Fruit fly (Drosophila melanogaster): ENCODE data around the gene rux.

rux gene

DNA sequence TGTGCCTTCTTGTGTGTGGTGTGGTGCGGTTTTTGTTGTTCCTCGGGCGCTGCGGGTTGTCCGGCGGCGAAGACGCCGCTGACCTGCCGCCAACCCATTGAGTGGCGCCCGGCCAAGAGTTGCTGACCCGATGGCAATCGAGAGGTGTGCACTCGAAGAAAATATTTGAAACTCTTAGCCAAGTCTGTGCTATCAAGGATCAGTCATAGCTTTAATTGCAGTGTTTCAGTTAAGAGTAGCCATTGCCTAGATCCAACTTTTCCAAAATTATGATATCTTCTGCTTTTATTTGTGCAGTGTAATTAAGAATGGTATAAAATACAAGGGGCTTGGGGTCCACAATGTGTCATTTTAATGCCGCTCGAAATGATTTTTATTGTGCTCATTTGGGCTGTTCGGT lies 13.0 kb downstream of the rux start:
- peak; percentile 66 for TF ChIP-seq CG15710 (tag; optimal IDR thresholded peaks at IDR 0.05)
- TF ChIP-seq CG32121 (GFP tag; IDR thresholded peaks at IDR 0.05): no peak
- TF ChIP-seq Snoo (tag; optimal IDR thresholded peaks at IDR 0.05): peak; percentile 27
- TF ChIP-seq CG8159 (tag; optimal IDR thresholded peaks at IDR 0.05): peak; percentile 73
- TF ChIP-seq CG17806 (tag; optimal IDR thresholded peaks at IDR 0.05): peak; percentile 54
- no peak for TF ChIP-seq Ets98B (GFP tag; IDR thresholded peaks at IDR 0.05)
- TF ChIP-seq CG12605 (GFP tag; IDR thresholded peaks at IDR 0.05): no peak
- TF ChIP-seq Pif1A (GFP tag; optimal IDR thresholded peaks at IDR 0.05): peak; percentile 22
- peak; percentile 38 for TF ChIP-seq CG9948 (tag; optimal IDR thresholded peaks at IDR 0.05)
- TF ChIP-seq rn (GFP tag; IDR thresholded peaks at IDR 0.05): 0 out of 2 replicates have a peak, but pooled peaks have one; percentile 10
- TF ChIP-seq CG14655 (GFP tag; optimal IDR thresholded peaks at IDR 0.05): no peak
- peak; percentile 32 for TF ChIP-seq Pif1B (GFP tag; optimal IDR thresholded peaks at IDR 0.05)
- peak; percentile 11 for TF ChIP-seq gl (tag; optimal IDR thresholded peaks at IDR 0.05)
- no peak for TF ChIP-seq CG8301 (tag; optimal IDR thresholded peaks at IDR 0.05)
- TF ChIP-seq fd96Ca (GFP tag; IDR thresholded peaks at IDR 0.05): no peak
- peak; percentile 50; the same call in 1 of the 3 replicates for TF ChIP-seq CG4496 (GFP tag; IDR thresholded peaks at IDR 0.05)
- peak; percentile 41 for TF ChIP-seq EcR (GFP tag; optimal IDR thresholded peaks at IDR 0.05)
- no peak for TF ChIP-seq D1 (tag; optimal IDR thresholded peaks at IDR 0.05)
- peak; percentile 39 for TF ChIP-seq CG34367 (tag; optimal IDR thresholded peaks at IDR 0.05)
- TF ChIP-seq CG10348 (GFP tag; IDR thresholded peaks at IDR 0.05): no peak
- TF ChIP-seq CG13204 (GFP tag; optimal IDR thresholded peaks at IDR 0.05): peak; percentile 6

dm6 chrX:6022090-6022489 lies 15.5 kb downstream of the rux start:
- TF ChIP-seq gl (tag; optimal IDR thresholded peaks at IDR 0.05) (no peak), D1 (tag; optimal IDR thresholded peaks at IDR 0.05) (no peak), CG10348 (GFP tag; IDR thresholded peaks at IDR 0.05) (no peak), CG17806 (tag; optimal IDR thresholded peaks at IDR 0.05) (peak; percentile 67), CG8301 (tag; optimal IDR thresholded peaks at IDR 0.05) (peak; percentile 35), CG32121 (GFP tag; IDR thresholded peaks at IDR 0.05) (no peak), CG4496 (GFP tag; IDR thresholded peaks at IDR 0.05) (peak; percentile 27; the same call in 1 of the 3 replicates), fd96Ca (GFP tag; IDR thresholded peaks at IDR 0.05) (no peak), CG8159 (tag; optimal IDR thresholded peaks at IDR 0.05) (peak; percentile 57), Ets98B (GFP tag; IDR thresholded peaks at IDR 0.05) (no peak), Pif1B (GFP tag; optimal IDR thresholded peaks at IDR 0.05) (peak; percentile 39), CG9948 (tag; optimal IDR thresholded peaks at IDR 0.05) (peak; percentile 65), CG13204 (GFP tag; optimal IDR thresholded peaks at IDR 0.05) (no peak), Snoo (tag; optimal IDR thresholded peaks at IDR 0.05) (peak; percentile 29), CG34367 (tag; optimal IDR thresholded peaks at IDR 0.05) (peak; percentile 23), rn (GFP tag; IDR thresholded peaks at IDR 0.05) (no peak), Pif1A (GFP tag; optimal IDR thresholded peaks at IDR 0.05) (peak; percentile 51), CG15710 (tag; optimal IDR thresholded peaks at IDR 0.05) (peak; percentile 56), EcR (GFP tag; optimal IDR thresholded peaks at IDR 0.05) (no peak), CG14655 (GFP tag; optimal IDR thresholded peaks at IDR 0.05) (peak; percentile 65), CG12605 (GFP tag; IDR thresholded peaks at IDR 0.05) (0 out of 2 replicates have a peak, but pooled peaks have one; percentile 36)

DNA sequence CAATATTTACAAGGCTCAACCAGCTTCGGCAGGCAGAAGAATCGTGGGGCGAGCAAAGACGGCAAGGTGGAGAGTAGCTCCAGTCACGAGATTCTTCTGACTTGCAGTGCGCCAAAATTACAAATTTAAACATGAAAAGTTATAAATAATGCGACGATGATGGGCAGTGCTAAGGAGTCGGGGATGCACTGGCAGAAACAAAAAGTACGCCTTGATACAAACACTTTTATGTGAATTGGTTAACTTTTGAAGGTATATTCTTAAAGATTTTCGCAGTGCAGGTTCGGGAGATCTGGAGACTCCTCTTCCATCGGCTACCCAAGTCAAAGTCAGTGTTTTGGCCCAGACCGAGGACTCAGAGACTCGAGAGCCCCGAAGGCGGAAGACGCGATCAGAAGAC lies 16.2 kb downstream of the rux start:
- TF ChIP-seq fd96Ca (GFP tag; IDR thresholded peaks at IDR 0.05): 0 out of 3 replicates have a peak, but pooled peaks have one; percentile 12
- peak; percentile 8 for TF ChIP-seq CG17806 (tag; optimal IDR thresholded peaks at IDR 0.05)
- peak; percentile 1 for TF ChIP-seq CG8159 (tag; optimal IDR thresholded peaks at IDR 0.05)
- TF ChIP-seq CG34367 (tag; optimal IDR thresholded peaks at IDR 0.05): no peak
- no peak for TF ChIP-seq EcR (GFP tag; optimal IDR thresholded peaks at IDR 0.05)
- TF ChIP-seq CG10348 (GFP tag; IDR thresholded peaks at IDR 0.05): no peak
- TF ChIP-seq CG13204 (GFP tag; optimal IDR thresholded peaks at IDR 0.05): no peak
- TF ChIP-seq Snoo (tag; optimal IDR thresholded peaks at IDR 0.05): peak; percentile 17

DNA sequence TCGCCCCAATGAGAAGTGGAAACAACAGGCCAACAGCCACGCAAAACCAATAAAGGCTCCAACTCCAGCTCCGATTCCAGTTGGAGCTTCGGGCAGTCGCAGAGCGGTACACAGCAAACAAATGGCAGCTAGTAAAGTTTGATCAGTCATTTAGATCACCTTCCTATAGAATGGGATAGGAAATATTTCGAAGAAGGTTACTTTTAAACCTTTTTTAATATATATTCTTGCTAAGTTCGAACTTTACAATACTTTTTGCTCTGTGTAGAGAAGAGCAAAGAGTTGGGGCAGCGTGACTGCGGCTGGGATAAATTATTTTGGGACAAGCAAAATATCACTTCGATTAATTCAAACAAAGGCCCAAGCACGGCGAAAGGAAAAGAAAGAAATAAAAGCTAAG lies 17.3 kb downstream of the rux start:
- TF ChIP-seq CG9948 (tag; optimal IDR thresholded peaks at IDR 0.05) (peak; percentile 56), EcR (GFP tag; optimal IDR thresholded peaks at IDR 0.05) (peak; percentile 26), Pif1A (GFP tag; optimal IDR thresholded peaks at IDR 0.05) (peak; percentile 84), Ets98B (GFP tag; IDR thresholded peaks at IDR 0.05) (peak; percentile 63; the same call in 1 of the 2 replicates), gl (tag; optimal IDR thresholded peaks at IDR 0.05) (peak; percentile 47), rn (GFP tag; IDR thresholded peaks at IDR 0.05) (no peak), CG32121 (GFP tag; IDR thresholded peaks at IDR 0.05) (no peak), CG34367 (tag; optimal IDR thresholded peaks at IDR 0.05) (peak; percentile 64), Pif1B (GFP tag; optimal IDR thresholded peaks at IDR 0.05) (peak; percentile 68), CG4496 (GFP tag; IDR thresholded peaks at IDR 0.05) (peak; percentile 62; the same call in 2 of the 3 replicates), D1 (tag; optimal IDR thresholded peaks at IDR 0.05) (no peak), CG8301 (tag; optimal IDR thresholded peaks at IDR 0.05) (peak; percentile 48), CG17806 (tag; optimal IDR thresholded peaks at IDR 0.05) (peak; percentile 68), CG12605 (GFP tag; IDR thresholded peaks at IDR 0.05) (0 out of 2 replicates have a peak, but pooled peaks have one; percentile 13), CG14655 (GFP tag; optimal IDR thresholded peaks at IDR 0.05) (peak; percentile 66), CG8159 (tag; optimal IDR thresholded peaks at IDR 0.05) (peak; percentile 82), CG13204 (GFP tag; optimal IDR thresholded peaks at IDR 0.05) (peak; percentile 27), CG15710 (tag; optimal IDR thresholded peaks at IDR 0.05) (peak; percentile 78), fd96Ca (GFP tag; IDR thresholded peaks at IDR 0.05) (peak; percentile 63; the same call in 1 of the 3 replicates), Snoo (tag; optimal IDR thresholded peaks at IDR 0.05) (peak; percentile 78), CG10348 (GFP tag; IDR thresholded peaks at IDR 0.05) (no peak)

dm6 chrX:6012976-6013684 lies 24.5 kb downstream of the rux start, which contains the start of gene mab-21:
mab-21 (minus strand) TSS chrX:6013181.
- no peak for TF ChIP-seq CG13204 (GFP tag; optimal IDR thresholded peaks at IDR 0.05)
- peak; percentile 20; the same call in 1 of the 2 replicates for TF ChIP-seq Ets98B (GFP tag; IDR thresholded peaks at IDR 0.05)
- TF ChIP-seq Snoo (tag; optimal IDR thresholded peaks at IDR 0.05): no peak
- no peak for TF ChIP-seq CG12605 (GFP tag; IDR thresholded peaks at IDR 0.05)
- TF ChIP-seq CG4496 (GFP tag; IDR thresholded peaks at IDR 0.05): 0 out of 3 replicates have a peak, but pooled peaks have one; percentile 11
- no peak for TF ChIP-seq CG14655 (GFP tag; optimal IDR thresholded peaks at IDR 0.05)
- no peak for TF ChIP-seq EcR (GFP tag; optimal IDR thresholded peaks at IDR 0.05)
- TF ChIP-seq CG8159 (tag; optimal IDR thresholded peaks at IDR 0.05): no peak
- no peak for TF ChIP-seq Pif1A (GFP tag; optimal IDR thresholded peaks at IDR 0.05)
- no peak for TF ChIP-seq CG15710 (tag; optimal IDR thresholded peaks at IDR 0.05)
- TF ChIP-seq CG34367 (tag; optimal IDR thresholded peaks at IDR 0.05): no peak
